Fruit fly (Drosophila melanogaster) whole organism, embryonic: ENCODE measurements around the gene CG16984.

ENCODE experiments used
- CG10959 ChIP-seq: fragments of 200-800 bp; sonication (Bioruptor generic); IDR thresholded peaks from 2 replicates; pipeline ENCODE4 v1.3.6; 2022; ENCODE audit warnings: missing biosample characterization, missing genetic modification characterization
- CG11504 ChIP-seq: fragments of 200-800 bp; sonication (Bioruptor generic); optimal IDR thresholded peaks from 3 replicates; lab custom pipeline; 2019; ENCODE audit warnings: missing biosample characterization, mild to moderate bottlenecking, missing genetic modification characterization, moderate library complexity
- CG12071 ChIP-seq: fragments of 200-800 bp; sonication (Bioruptor generic); optimal IDR thresholded peaks from 3 replicates; lab custom pipeline; 2018; ENCODE audit warnings: missing biosample characterization, mild to moderate bottlenecking, missing genetic modification characterization
- CG13123 ChIP-seq: fragments of 200-800 bp; sonication (Bioruptor generic); optimal IDR thresholded peaks from 2 replicates; lab custom pipeline; 2016; ENCODE audit warnings: missing biosample characterization, missing genetic modification characterization
- CG13894 ChIP-seq: fragments of 200-800 bp; sonication (Bioruptor generic); optimal IDR thresholded peaks from 3 replicates; lab custom pipeline; 2018; ENCODE audit warnings: missing biosample characterization, mild to moderate bottlenecking, missing genetic modification characterization, moderate library complexity
- CG14860 ChIP-seq: fragments of 200-800 bp; sonication (Bioruptor generic); IDR thresholded peaks from 3 replicates; pipeline ENCODE4 v1.3.6; 2022; ENCODE audit warnings: missing biosample characterization, missing genetic modification characterization; ENCODE audit not compliant: partially characterized antibody
- CG2116 ChIP-seq: fragments of 200-800 bp; sonication (Bioruptor generic); optimal IDR thresholded peaks from 3 replicates; lab custom pipeline; 2018; ENCODE audit warnings: missing biosample characterization, mild to moderate bottlenecking, missing genetic modification characterization
- CG2120 ChIP-seq: fragments of 200-800 bp; sonication (Bioruptor generic); optimal IDR thresholded peaks from 3 replicates; lab custom pipeline; 2016; ENCODE audit warnings: missing biosample characterization, missing genetic modification characterization
- CG34376 ChIP-seq: fragments of 200-800 bp; sonication (Bioruptor generic); optimal IDR thresholded peaks from 2 replicates; lab custom pipeline; 2018; ENCODE audit warnings: missing biosample characterization, mild to moderate bottlenecking, missing genetic modification characterization
- CG42726 ChIP-seq: fragments of 200-800 bp; sonication (Bioruptor generic); IDR thresholded peaks from 2 replicates; pipeline ENCODE4 v1.3.6; 2022; ENCODE audit warnings: missing biosample characterization, missing genetic modification characterization; ENCODE audit not compliant: partially characterized antibody
- CG4360 ChIP-seq: fragments of 200-800 bp; sonication (Bioruptor generic); IDR thresholded peaks from 2 replicates; pipeline ENCODE4 v1.3.6; 2022; ENCODE audit warnings: missing biosample characterization, missing genetic modification characterization
- CG43689 ChIP-seq: fragments of 200-800 bp; sonication (Bioruptor generic); IDR thresholded peaks from 2 replicates; pipeline ENCODE4 v1.3.6; 2022; ENCODE audit warnings: missing biosample characterization, missing genetic modification characterization
- CG4854 ChIP-seq: fragments of 200-800 bp; sonication (Bioruptor generic); optimal IDR thresholded peaks from 2 replicates; lab custom pipeline; 2016; ENCODE audit warnings: missing biosample characterization, missing genetic modification characterization, inconsistent platforms
- CG7372 ChIP-seq: fragments of 200-800 bp; sonication (Bioruptor generic); IDR thresholded peaks from 2 replicates; pipeline ENCODE4 v1.3.6; 2022; ENCODE audit warnings: missing biosample characterization, missing genetic modification characterization
- CHES-1-like ChIP-seq: fragments of 200-800 bp; sonication (Bioruptor generic); optimal IDR thresholded peaks from 2 replicates; lab custom pipeline; 2016; ENCODE audit warnings: missing biosample characterization, missing genetic modification characterization
- CrebB ChIP-seq: fragments of 200-800 bp; sonication (Bioruptor generic); optimal IDR thresholded peaks from 3 replicates; lab custom pipeline; 2018; ENCODE audit warnings: missing biosample characterization, mild to moderate bottlenecking, missing genetic modification characterization
- D19A ChIP-seq: fragments of 200-800 bp; optimal IDR thresholded peaks from 3 replicates; lab custom pipeline; 2019; ENCODE audit warnings: missing biosample characterization, mild to moderate bottlenecking, missing genetic modification characterization, moderate library complexity
- Dek ChIP-seq: fragments of 200-800 bp; sonication (Bioruptor generic); optimal IDR thresholded peaks from 3 replicates; lab custom pipeline; 2019; ENCODE audit warnings: missing biosample characterization, mild to moderate bottlenecking, missing genetic modification characterization, moderate library complexity
- Dll ChIP-seq: fragments of 200-800 bp; sonication (Bioruptor generic); IDR thresholded peaks from 4 replicates; pipeline ENCODE4 v1.3.6; 2022; ENCODE audit warnings: missing biosample characterization, missing genetic modification characterization; ENCODE audit not compliant: partially characterized antibody
- Doc3 ChIP-seq: fragments of 200-800 bp; sonication (Bioruptor generic); IDR thresholded peaks from 3 replicates; pipeline ENCODE4 v1.3.6; 2022; ENCODE audit warnings: missing biosample characterization, missing genetic modification characterization; ENCODE audit not compliant: partially characterized antibody
- Dref ChIP-seq: fragments of 200-800 bp; sonication (Bioruptor generic); IDR thresholded peaks from 2 replicates; pipeline ENCODE4 v1.3.6; 2022; ENCODE audit warnings: missing biosample characterization, missing genetic modification characterization
- ERR ChIP-seq: fragments of 200-800 bp; sonication (Bioruptor generic); optimal IDR thresholded peaks from 2 replicates; lab custom pipeline; 2016; ENCODE audit warnings: missing biosample characterization, missing genetic modification characterization
- Fer1 ChIP-seq: fragments of 200-800 bp; sonication (Bioruptor generic); optimal IDR thresholded peaks from 2 replicates; lab custom pipeline; 2017; ENCODE audit warnings: missing biosample characterization, mild to moderate bottlenecking, missing genetic modification characterization
- Fer3 ChIP-seq: fragments of 200-800 bp; sonication (Bioruptor generic); optimal IDR thresholded peaks from 2 replicates; lab custom pipeline; 2018; ENCODE audit warnings: missing biosample characterization, mild to moderate bottlenecking, missing genetic modification characterization, moderate library complexity
- Hey ChIP-seq: fragments of 200-800 bp; sonication (Bioruptor generic); optimal IDR thresholded peaks from 3 replicates; lab custom pipeline; 2018; ENCODE audit warnings: missing biosample characterization, mild to moderate bottlenecking, missing genetic modification characterization
- MBD-R2 ChIP-seq: fragments of 200-800 bp; sonication (Bioruptor generic); IDR thresholded peaks from 2 replicates; pipeline ENCODE4 v1.3.6; 2022; ENCODE audit warnings: missing biosample characterization, missing genetic modification characterization
- MTF-1 ChIP-seq: fragments of 200-800 bp; sonication (Bioruptor generic); optimal IDR thresholded peaks from 2 replicates; lab custom pipeline; 2018; ENCODE audit warnings: missing biosample characterization, mild to moderate bottlenecking, missing genetic modification characterization, borderline replicate concordance
- Nf-YB ChIP-seq: fragments of 200-800 bp; sonication (Bioruptor generic); optimal IDR thresholded peaks from 3 replicates; lab custom pipeline; 2019; ENCODE audit warnings: missing biosample characterization, mild to moderate bottlenecking, missing genetic modification characterization, moderate library complexity
- Six4 ChIP-seq: fragments of 200-800 bp; sonication (Bioruptor generic); optimal IDR thresholded peaks from 2 replicates; lab custom pipeline; 2016; ENCODE audit warnings: missing biosample characterization, missing genetic modification characterization
- Sox100B ChIP-seq: fragments of 200-800 bp; sonication (Bioruptor generic); optimal IDR thresholded peaks from 3 replicates; lab custom pipeline; 2018; ENCODE audit warnings: missing biosample characterization, mild to moderate bottlenecking, missing genetic modification characterization
- Spps ChIP-seq: fragments of 200-800 bp; sonication (Bioruptor generic); optimal IDR thresholded peaks from 2 replicates; lab custom pipeline; 2018; ENCODE audit warnings: missing biosample characterization, mild to moderate bottlenecking, missing genetic modification characterization
- Vsx1 ChIP-seq: fragments of 200-800 bp; sonication (Bioruptor generic); optimal IDR thresholded peaks from 2 replicates; lab custom pipeline; 2017; ENCODE audit warnings: missing biosample characterization, mild to moderate bottlenecking, missing genetic modification characterization, missing genetic modification reagents
- YL-1 ChIP-seq: fragments of 200-800 bp; sonication (Bioruptor generic); optimal IDR thresholded peaks from 3 replicates; lab custom pipeline; 2017; ENCODE audit warnings: missing biosample characterization, mild to moderate bottlenecking, missing genetic modification characterization
- ac ChIP-seq: fragments of 200-800 bp; sonication (Bioruptor generic); optimal IDR thresholded peaks from 3 replicates; lab custom pipeline; 2017; ENCODE audit warnings: missing biosample characterization, mild to moderate bottlenecking, missing genetic modification characterization
- amos ChIP-seq: fragments of 200-800 bp; sonication (Bioruptor generic); IDR thresholded peaks from 2 replicates; pipeline ENCODE4 v1.3.6; 2022; ENCODE audit warnings: missing biosample characterization, missing genetic modification characterization; ENCODE audit not compliant: partially characterized antibody
- chm ChIP-seq: fragments of 200-800 bp; sonication (Bioruptor generic); IDR thresholded peaks from 2 replicates; pipeline ENCODE4 v1.3.6; 2022; ENCODE audit warnings: missing biosample characterization, missing genetic modification characterization
- crp ChIP-seq, 2 experiments: fragments of 200-800 bp; sonication (Bioruptor generic); optimal IDR thresholded peaks; 2 replicates in 1 of 2; 3 replicates in 1 of 2; lab custom pipeline; 2017; ENCODE audit warnings: missing biosample characterization in 2 of 2, missing genetic modification characterization in 2 of 2, mild to moderate bottlenecking in 1 of 2, moderate library complexity in 1 of 2
- danr ChIP-seq: fragments of 200-800 bp; sonication (Bioruptor generic); IDR thresholded peaks from 2 replicates; pipeline ENCODE4 v1.3.6; 2022; ENCODE audit warnings: missing biosample characterization, missing genetic modification characterization
- eve ChIP-seq, 2 experiments: fragments of >200 bp; optimal IDR thresholded peaks; 2 replicates each; lab custom pipeline; 2017; ENCODE audit warnings: missing biosample characterization in 2 of 2, missing genetic modification characterization in 2 of 2
- insv ChIP-seq, 2 experiments: fragments of 200-800 bp; sonication (Bioruptor generic); optimal IDR thresholded peaks; 3 replicates each; lab custom pipeline; 2016 to 2018; ENCODE audit warnings: missing biosample characterization in 2 of 2, missing genetic modification characterization in 2 of 2
- nerfin-1 ChIP-seq: fragments of 200-800 bp; sonication (Bioruptor generic); optimal IDR thresholded peaks from 3 replicates; lab custom pipeline; 2019; ENCODE audit warnings: missing biosample characterization, mild to moderate bottlenecking, missing genetic modification characterization, moderate library complexity
- oc ChIP-seq: fragments of 200-800 bp; sonication (Bioruptor generic); optimal IDR thresholded peaks from 2 replicates; lab custom pipeline; 2018; ENCODE audit warnings: missing biosample characterization, mild to moderate bottlenecking, missing genetic modification characterization, moderate library complexity
- prd ChIP-seq, 3 experiments: fragments of >200 bp in 2 of 3; fragments of 200-800 bp in 1 of 3; sonication (Bioruptor generic) in 1 of 3; optimal IDR thresholded peaks in 2 of 3; IDR thresholded peaks in 1 of 3; 2 replicates in 2 of 3; 3 replicates in 1 of 3; pipeline versions ENCODE4 v1.3.6 to Lab custom; 2017 to 2022; ENCODE audit warnings: missing biosample characterization in 1 of 3, missing genetic modification characterization in 1 of 3
- ro ChIP-seq: fragments of 200-800 bp; sonication (Bioruptor generic); IDR thresholded peaks from 2 replicates; pipeline ENCODE4 v1.3.6; 2022; ENCODE audit warnings: missing biosample characterization, missing genetic modification characterization
- shn ChIP-seq: fragments of 200-800 bp; sonication (Bioruptor generic); optimal IDR thresholded peaks from 3 replicates; lab custom pipeline; 2016; ENCODE audit warnings: missing biosample characterization, missing genetic modification characterization
- sqz ChIP-seq: fragments of 200-800 bp; sonication (Bioruptor generic); optimal IDR thresholded peaks from 3 replicates; lab custom pipeline; 2018; ENCODE audit warnings: missing biosample characterization, mild to moderate bottlenecking, missing genetic modification characterization
- sug ChIP-seq: fragments of 200-800 bp; optimal IDR thresholded peaks from 2 replicates; lab custom pipeline; 2019; ENCODE audit warnings: missing biosample characterization, mild to moderate bottlenecking, missing genetic modification characterization, moderate library complexity
- vvl ChIP-seq: fragments of 200-800 bp; sonication (Bioruptor generic); IDR thresholded peaks from 2 replicates; pipeline ENCODE4 v1.3.6; 2022; ENCODE audit warnings: missing biosample characterization, missing genetic modification characterization

CG16984 gene

dm6 chr3L:2584827-2585226, 10.8 kb upstream of the CG16984 start:
- TF ChIP-seq Dll: no peak
- TF ChIP-seq nerfin-1: peak; percentile 15
- no peak for TF ChIP-seq ac (GFP tag; lab: Kevin White, UChicago)
- TF ChIP-seq CG13894: no peak
- no peak for TF ChIP-seq CG13123
- no peak for TF ChIP-seq Sox100B (GFP tag; lab: Kevin White, UChicago)
- no peak for TF ChIP-seq Doc3
- no peak for TF ChIP-seq prd (optimal IDR thresholded peaks at IDR 0.05; lab: Kevin White, UChicago)
- no peak for TF ChIP-seq prd (GFP tag; IDR thresholded peaks at IDR 0.05; lab: Robert Waterston, UW)
- TF ChIP-seq CG42726 (GFP tag; lab: Robert Waterston, UW): no peak
- peak in 1 of 2 experiments; percentile 66 for TF ChIP-seq eve (GFP tag; optimal IDR thresholded peaks at IDR 0.05; lab: Kevin White, UChicago)
- TF ChIP-seq amos: no peak
- TF ChIP-seq Vsx1 (GFP tag; lab: Kevin White, UChicago): no peak
- TF ChIP-seq chm: 0 out of 2 replicates have a peak, but pooled peaks have one; percentile 2
- TF ChIP-seq sqz (GFP tag; lab: Kevin White, UChicago): peak; percentile 64
- no peak for TF ChIP-seq CG43689 (GFP tag; lab: Robert Waterston, UW)
- TF ChIP-seq Fer3 (tag; lab: Kevin White, UChicago): no peak
- TF ChIP-seq MBD-R2 (GFP tag; lab: Robert Waterston, UW): no peak
- TF ChIP-seq CG7372 (GFP tag; lab: Robert Waterston, UW): no peak
- TF ChIP-seq crp (GFP tag; optimal IDR thresholded peaks at IDR 0.05; lab: Kevin White, UChicago): no peak
- no peak for TF ChIP-seq CG14860 (GFP tag; lab: Robert Waterston, UW)
- no peak for TF ChIP-seq Six4
- no peak for TF ChIP-seq oc (tag; lab: Kevin White, UChicago)

dm6 chr3L:2585794-2586741, 9.5 kb upstream of the CG16984 start, which contains the start of gene msn:
TSS of gene msn (minus strand) at chr3L:2586540.
- TF ChIP-seq CG2116 (GFP tag; lab: Kevin White, UChicago) (peak; percentile 55), eve (GFP tag; optimal IDR thresholded peaks at IDR 0.05; lab: Kevin White, UChicago) (no peak), Hey (no peak), ro (GFP tag; lab: Robert Waterston, UW) (no peak), D19A (tag; lab: Kevin White, UChicago) (no peak), CG2120 (GFP tag; lab: Kevin White, UChicago) (peak; percentile 14), CG4854 (no peak), ERR (GFP tag; lab: Kevin White, UChicago) (peak; percentile 12), CG4360 (no peak), vvl (peak; percentile 47), YL-1 (GFP tag; lab: Kevin White, UChicago) (peak; percentile 89), shn (GFP tag; lab: Kevin White, UChicago) (no peak), Six4 (no peak), CHES-1-like (GFP tag; lab: Kevin White, UChicago) (peak; percentile 36), Dek (tag; lab: Kevin White, UChicago) (no peak), CG11504 (tag; lab: Kevin White, UChicago) (no peak), Nf-YB (GFP tag; lab: Kevin White, UChicago) (peak; percentile 41), Spps (tag; lab: Kevin White, UChicago) (no peak), insv (GFP tag; optimal IDR thresholded peaks at IDR 0.05; lab: Kevin White, UChicago) (peak in 1 of 2 experiments; percentile 90), CG12071 (GFP tag; lab: Kevin White, UChicago) (peak; percentile 58), CG10959 (GFP tag; lab: Robert Waterston, UW) (no peak), sug (tag; lab: Kevin White, UChicago) (peak; percentile 38), danr (GFP tag; lab: Robert Waterston, UW) (no peak), Fer1 (GFP tag; lab: Kevin White, UChicago) (peak; percentile 77), Dref (GFP tag; lab: Robert Waterston, UW) (peak; percentile 86), CG34376 (GFP tag; lab: Kevin White, UChicago) (peak; percentile 83), CrebB (tag; lab: Kevin White, UChicago) (peak; percentile 5), MTF-1 (GFP tag; lab: Kevin White, UChicago) (peak; percentile 24)
